Worm (Caenorhabditis elegans): ENCODE results near the gene F17A2.16.

Gene F17A2.16

DNA sequence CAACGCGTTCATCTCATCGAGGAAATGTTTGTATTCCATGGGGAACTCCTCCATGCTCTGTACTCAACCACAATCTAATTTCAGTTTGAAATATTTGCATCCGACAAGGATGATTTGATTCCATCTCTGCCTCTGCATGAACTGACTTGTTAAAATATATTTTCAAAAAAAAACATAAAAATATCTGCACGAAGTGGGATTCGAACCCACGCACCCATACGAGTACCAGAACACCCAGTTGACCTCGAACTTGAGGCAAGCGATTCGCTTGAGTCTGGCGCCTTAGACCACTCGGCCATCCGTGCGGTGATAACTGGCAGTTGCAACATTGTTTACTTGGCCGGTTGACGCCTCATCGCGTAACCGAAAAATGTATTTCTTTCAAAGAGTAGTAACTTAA is 39.6 kb downstream of the F17A2.16 start (continued):
- TF ChIP-seq F22D6.2 (tag; optimal IDR thresholded peaks at IDR 0.05) = no peak
- peak; percentile 75 for TF ChIP-seq him-1 (tag; optimal IDR thresholded peaks at IDR 0.05)
- peak; percentile 94 for TF ChIP-seq ztf-25 (GFP tag; IDR thresholded peaks at IDR 0.05)
- TF ChIP-seq lag-1 (GFP tag; IDR thresholded peaks at IDR 0.05) = no peak
- no peak for TF ChIP-seq F57C9.4 (tag; optimal IDR thresholded peaks at IDR 0.05)
- TF ChIP-seq B0336.3 (GFP tag; IDR thresholded peaks at IDR 0.05) = no peak
- TF ChIP-seq snpc-3.4 (tag; optimal IDR thresholded peaks at IDR 0.05) = peak; percentile 56
- TF ChIP-seq tbp1 (GFP tag; optimal IDR thresholded peaks at IDR 0.05) = peak; percentile 94
- peak; percentile 60 for TF ChIP-seq lin-40 (tag; optimal IDR thresholded peaks at IDR 0.05)
- no peak for TF ChIP-seq Y53G8AR.9 (GFP tag; conservative IDR thresholded peaks at IDR 0.05)
- TF ChIP-seq dpff-1 (tag; optimal IDR thresholded peaks at IDR 0.05) = no peak
- no peak for TF ChIP-seq somi-1 (GFP tag; optimal IDR thresholded peaks at IDR 0.05)
- TF ChIP-seq akir-1 (GFP tag; optimal IDR thresholded peaks at IDR 0.05) = peak; percentile 14
- no peak for TF ChIP-seq hmg-20 (GFP tag; IDR thresholded peaks at IDR 0.05)
- no peak for TF ChIP-seq F49E8.2 (tag; optimal IDR thresholded peaks at IDR 0.05; ENCODE audit: insufficient read depth)
- peak; percentile 60 for TF ChIP-seq fkh-3 (tag; optimal IDR thresholded peaks at IDR 0.05)
- TF ChIP-seq K12H6.12 (tag; optimal IDR thresholded peaks at IDR 0.05) = no peak

DNA sequence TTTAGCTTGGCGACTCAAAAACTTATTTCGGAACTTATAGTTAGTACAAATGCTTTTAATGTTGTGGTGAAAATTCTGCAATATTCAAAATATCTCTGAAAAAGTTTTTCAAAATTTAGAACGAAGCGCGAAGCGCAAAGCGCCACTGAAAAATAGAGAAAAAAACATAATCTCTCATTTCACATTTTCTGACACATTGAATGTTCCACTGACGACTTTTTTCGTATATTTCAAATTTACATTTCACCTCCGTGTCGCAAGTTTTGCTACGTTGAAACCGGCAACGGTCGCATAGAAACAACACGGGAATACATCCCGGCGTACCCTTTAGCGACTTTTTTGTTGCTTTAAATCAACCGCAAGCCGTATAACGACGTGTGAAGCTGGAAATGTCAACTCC is 40.1 kb downstream of the F17A2.16 start, which contains the start of gene F42F12.14:
Gene F42F12.14 (plus strand): TSS at position 301 of the 400 bp plus-strand sequence.
- TF ChIP-seq T07F8.4 (tag; optimal IDR thresholded peaks at IDR 0.05) (no peak), K11D2.4 (GFP tag; IDR thresholded peaks at IDR 0.05) (no peak), snpc-1.1 (tag; optimal IDR thresholded peaks at IDR 0.05; ENCODE audit: insufficient read depth) (no peak), sea-2 (GFP tag; IDR thresholded peaks at IDR 0.05) (no peak), F10E7.11 (tag; optimal IDR thresholded peaks at IDR 0.05) (no peak), madf-3 (GFP tag; IDR thresholded peaks at IDR 0.05) (no peak), mel-28 (tag; optimal IDR thresholded peaks at IDR 0.05; ENCODE audit: borderline replicate concordance) (no peak), F52B5.7 (tag; optimal IDR thresholded peaks at IDR 0.05) (no peak), Y56A3A.18 (GFP tag; IDR thresholded peaks at IDR 0.05) (no peak), nhr-27 (tag; optimal IDR thresholded peaks at IDR 0.05) (no peak), ets-4 (GFP tag; optimal IDR thresholded peaks at IDR 0.05) (no peak), akir-1 (GFP tag; optimal IDR thresholded peaks at IDR 0.05) (no peak), chd-7 (tag; optimal IDR thresholded peaks at IDR 0.05) (no peak), C06A6.2 (GFP tag; conservative IDR thresholded peaks at IDR 0.05) (no peak), ceh-58 (GFP tag; IDR thresholded peaks at IDR 0.05) (no peak), rpc-1 (optimal IDR thresholded peaks at IDR 0.05) (no peak), rpc-1 (tag; optimal IDR thresholded peaks at IDR 0.05) (no peak), sptf-2 (GFP tag; optimal IDR thresholded peaks at IDR 0.05) (no peak), pbrm-1 (GFP tag; IDR thresholded peaks at IDR 0.05) (no peak), ztf-18 (tag; optimal IDR thresholded peaks at IDR 0.05) (no peak), Y79H2A.3 (GFP tag; conservative IDR thresholded peaks at IDR 0.05) (no peak)

DNA sequence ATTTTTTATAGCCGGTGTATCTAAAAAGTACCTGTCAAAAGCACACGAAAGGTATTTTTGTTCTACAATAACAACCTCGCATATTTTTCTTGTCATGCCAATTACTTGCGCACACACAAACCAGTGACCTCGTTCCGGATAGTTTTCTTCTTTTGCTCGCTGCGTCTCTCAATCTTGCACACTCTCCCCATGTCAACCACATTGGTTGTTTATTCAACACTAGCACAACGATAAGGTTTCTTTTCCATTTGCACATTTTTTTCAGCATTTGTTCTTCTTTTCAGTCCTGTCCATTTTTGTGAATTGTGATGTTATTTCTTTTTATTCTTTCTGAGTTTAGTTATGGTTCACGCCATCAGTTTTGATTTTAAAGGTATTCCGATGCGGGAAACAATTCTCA is 42.0 kb downstream of the F17A2.16 start, which contains the start of gene F42F12.3:
Gene F42F12.3 (plus strand): TSS at position 372 of the 400 bp plus-strand sequence.
- TF ChIP-seq F10E7.11 (tag; optimal IDR thresholded peaks at IDR 0.05) (no peak), nhr-80 (tag; optimal IDR thresholded peaks at IDR 0.05) (peak; percentile 21)

Measured in whole organism, young adult.